Worm (Caenorhabditis elegans): ENCODE results near the gene msp-32.
"Not testable (repeated sequence)": the region's sequence is repeated elsewhere in the genome, so short reads cannot be mapped to it uniquely, and the experiment has no call there.

The msp-32 gene

DNA sequence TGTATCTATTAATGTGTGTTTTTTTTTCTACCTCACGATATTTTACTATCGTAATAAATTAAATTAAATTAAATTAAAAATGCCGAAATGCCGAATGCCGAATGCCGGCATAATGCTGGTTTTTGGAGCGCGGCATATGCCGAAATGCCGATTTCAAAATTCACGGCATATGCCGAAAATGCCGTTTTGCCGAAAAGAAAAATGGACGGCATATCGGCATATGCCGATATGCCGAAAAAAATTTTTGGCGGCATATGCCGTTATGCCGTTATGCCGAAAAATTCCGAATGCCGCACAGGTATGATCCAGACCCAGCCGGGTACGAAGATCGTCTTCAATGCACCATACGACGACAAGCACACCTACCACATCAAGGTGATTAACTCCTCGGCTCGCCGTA, at the start of gene msp-32:
msp-32 (plus strand) TSS at position 301 of the 400 bp plus-strand sequence.
- not testable (repeated sequence) for TF ChIP-seq rpc-1 (optimal IDR thresholded peaks at IDR 0.05); rpc-1 (tag; optimal IDR thresholded peaks at IDR 0.05); F37B4.10 (GFP tag; IDR thresholded peaks at IDR 0.05); Y53F4B.3 (GFP tag; IDR thresholded peaks at IDR 0.05)

DNA sequence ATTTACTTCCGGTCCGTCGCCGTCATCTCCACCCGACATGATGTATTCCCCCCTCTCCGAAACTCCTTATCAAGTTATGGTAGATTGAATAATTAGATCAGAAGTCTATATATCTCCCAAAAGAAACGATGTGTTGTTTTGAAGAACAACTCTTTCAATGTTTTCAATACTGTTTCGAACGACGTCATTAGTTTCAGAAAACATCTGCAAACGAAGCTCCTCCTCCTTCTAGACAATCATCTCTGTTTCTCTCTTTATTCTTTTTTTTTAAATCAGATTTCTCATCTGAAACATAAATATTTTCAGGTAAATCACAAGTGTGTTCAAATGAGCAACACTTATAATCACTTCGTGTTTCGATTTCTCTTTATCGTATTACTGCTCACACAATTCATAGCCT, 48.7 kb upstream of the msp-32 start, which contains the start of gene T23B7.3:
T23B7.3 (plus strand) TSS at position 301 of the 400 bp plus-strand sequence.
- no peak for TF ChIP-seq ama-1 (optimal IDR thresholded peaks at IDR 0.05)
- TF ChIP-seq ama-1 (GFP tag; optimal IDR thresholded peaks at IDR 0.05): no peak
- TF ChIP-seq athp-1 (tag; optimal IDR thresholded peaks at IDR 0.05): no peak
- TF ChIP-seq ekl-4 (GFP tag; IDR thresholded peaks at IDR 0.05): no peak

DNA sequence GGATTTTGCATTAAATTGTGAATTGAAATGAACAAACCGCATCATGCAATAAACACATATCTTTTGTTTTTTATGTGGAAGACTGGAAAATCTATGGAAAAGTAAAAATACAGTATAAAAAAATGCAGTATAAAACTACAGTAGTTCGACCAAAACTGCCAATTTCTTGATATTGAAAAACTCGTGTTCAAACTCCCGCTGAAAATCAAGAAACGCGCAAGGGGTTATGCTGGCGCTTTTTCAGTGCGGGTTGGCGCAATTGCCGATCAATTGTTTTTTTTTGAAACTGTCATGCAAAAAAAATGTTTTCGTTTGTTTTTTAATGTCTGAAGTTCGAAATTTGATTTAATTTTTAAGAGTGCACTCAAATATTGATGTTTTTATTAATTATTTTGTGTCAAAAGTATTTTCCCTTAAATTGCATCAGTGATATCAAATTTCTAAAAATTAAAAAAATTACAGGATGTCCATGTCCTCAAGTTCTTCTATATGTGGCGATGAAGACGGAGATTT, 47.0 kb upstream of the msp-32 start, which contains the start of gene dnj-9:
dnj-9 (plus strand) TSS at position 463 of the 513 bp plus-strand sequence.
- TF ChIP-seq F33H1.4 (GFP tag; IDR thresholded peaks at IDR 0.05) (peak; percentile 84), ceh-27 (GFP tag; optimal IDR thresholded peaks at IDR 0.05) (peak; percentile 83), aptf-2 (GFP tag; conservative IDR thresholded peaks at IDR 0.05) (no peak), ama-1 (optimal IDR thresholded peaks at IDR 0.05) (no peak), ama-1 (GFP tag; optimal IDR thresholded peaks at IDR 0.05) (peak in 1 of 2 experiments; percentile 62), attf-5 (GFP tag; optimal IDR thresholded peaks at IDR 0.05) (peak; percentile 95), pha-4 (tag; optimal IDR thresholded peaks at IDR 0.05) (peak; percentile 94), hsf-1 (GFP tag; IDR thresholded peaks at IDR 0.05) (peak; percentile 88), repo-1 (tag; optimal IDR thresholded peaks at IDR 0.05) (peak; percentile 94), B0261.1 (tag; optimal IDR thresholded peaks at IDR 0.05) (peak; percentile 15), ZK185.1 (tag; optimal IDR thresholded peaks at IDR 0.05; ENCODE audit: poor library complexity, severe bottlenecking) (peak; percentile 95), him-1 (tag; optimal IDR thresholded peaks at IDR 0.05) (peak; percentile 81), tbp1 (GFP tag; optimal IDR thresholded peaks at IDR 0.05) (peak; percentile 75), rcor-1 (GFP tag; IDR thresholded peaks at IDR 0.05) (peak; percentile 94), ztf-22 (GFP tag; optimal IDR thresholded peaks at IDR 0.05) (no peak), lin-26 (GFP tag; IDR thresholded peaks at IDR 0.05) (peak; percentile 40; the same call in 1 of the 2 replicates), nhr-80 (tag; optimal IDR thresholded peaks at IDR 0.05) (peak; percentile 64), lin-35 (GFP tag; optimal IDR thresholded peaks at IDR 0.05) (peak; percentile 86 to 99 (median 92)), egrh-3 (GFP tag; IDR thresholded peaks at IDR 0.05) (no peak), sptf-2 (GFP tag; optimal IDR thresholded peaks at IDR 0.05) (no peak), let-526 (GFP tag; IDR thresholded peaks at IDR 0.05) (peak; percentile 83; the same call in 1 of the 2 replicates), egl-44 (GFP tag; IDR thresholded peaks at IDR 0.05) (peak; percentile 82; the same call in 1 of the 2 replicates), lin-40 (tag; optimal IDR thresholded peaks at IDR 0.05) (peak; percentile 97), ceh-100 (GFP tag; IDR thresholded peaks at IDR 0.05) (peak; percentile 84), Y79H2A.3 (GFP tag; conservative IDR thresholded peaks at IDR 0.05) (0 out of 2 replicates have a peak, but pooled peaks have one; percentile 11), F39B2.1 (GFP tag; IDR thresholded peaks at IDR 0.05) (peak; percentile 75), ceh-79 (tag; optimal IDR thresholded peaks at IDR 0.05) (no peak), snpc-4 (GFP tag; optimal IDR thresholded peaks at IDR 0.05) (peak; percentile 74), snpc-4 (tag; optimal IDR thresholded peaks at IDR 0.05) (peak in 3 of 4 experiments; percentile 82 to 86 (median 84)), lsl-1 (GFP tag; optimal IDR thresholded peaks at IDR 0.05) (peak; percentile 82), Y95B8A.8 (GFP tag; IDR thresholded peaks at IDR 0.05) (peak; percentile 77; the same call in 1 of the 2 replicates), ztf-6 (GFP tag; IDR thresholded peaks at IDR 0.05) (no peak), chd-7 (tag; optimal IDR thresholded peaks at IDR 0.05) (peak; percentile 81), nfya-2 (GFP tag; IDR thresholded peaks at IDR 0.05) (no peak), madf-8 (GFP tag; conservative IDR thresholded peaks at IDR 0.05) (peak; percentile 79), snpc-1.1 (tag; optimal IDR thresholded peaks at IDR 0.05; ENCODE audit: insufficient read depth) (peak; percentile 28), ztf-25 (GFP tag; IDR thresholded peaks at IDR 0.05) (0 out of 2 replicates have a peak, but pooled peaks have one; percentile 41), rpc-1 (optimal IDR thresholded peaks at IDR 0.05) (no peak), rpc-1 (tag; optimal IDR thresholded peaks at IDR 0.05) (no peak), snpc-3.4 (tag; optimal IDR thresholded peaks at IDR 0.05) (peak; percentile 94)
